Worm (Caenorhabditis elegans): ENCODE data around the gene tbc-7.

DNA sequence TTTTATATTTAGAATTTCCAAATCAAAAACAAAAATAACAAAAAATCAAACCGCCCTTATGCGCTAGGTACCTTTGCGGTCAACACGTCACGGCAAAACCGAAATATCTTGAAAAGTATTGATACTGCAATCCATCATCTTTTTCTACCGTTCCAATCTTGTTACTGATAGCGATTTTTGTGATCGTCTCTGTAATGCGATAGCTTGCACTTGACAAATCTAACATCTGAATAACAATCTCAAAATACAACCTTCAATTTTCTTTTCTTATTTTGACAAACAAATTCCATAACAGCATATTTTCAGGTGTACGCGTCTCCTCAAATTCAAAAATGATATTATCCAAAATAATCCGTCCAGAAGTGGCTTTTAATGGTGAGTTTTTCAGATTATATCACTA is at the start of gene tbc-7:
- no peak for TF ChIP-seq attf-5 (GFP tag; optimal IDR thresholded peaks at IDR 0.05)
- TF ChIP-seq aptf-2 (GFP tag; conservative IDR thresholded peaks at IDR 0.05), result no peak
- no peak for TF ChIP-seq mxl-1 (tag; optimal IDR thresholded peaks at IDR 0.05)
- no peak for TF ChIP-seq snpc-3.4 (tag; optimal IDR thresholded peaks at IDR 0.05)
- TF ChIP-seq ztf-26 (tag; optimal IDR thresholded peaks at IDR 0.05), result no peak
- no peak for TF ChIP-seq akir-1 (GFP tag; optimal IDR thresholded peaks at IDR 0.05)
- TF ChIP-seq snpc-4 (GFP tag; optimal IDR thresholded peaks at IDR 0.05), result no peak
- no peak for TF ChIP-seq snpc-4 (tag; optimal IDR thresholded peaks at IDR 0.05)
- no peak for TF ChIP-seq F49E8.2 (tag; optimal IDR thresholded peaks at IDR 0.05; ENCODE audit: insufficient read depth)
- no peak for TF ChIP-seq F55B11.4 (tag; optimal IDR thresholded peaks at IDR 0.05; ENCODE audit: borderline replicate concordance, insufficient read depth)
- no peak for TF ChIP-seq zim-3 (tag; optimal IDR thresholded peaks at IDR 0.05)

Data from whole organism, young adult.